Worm (Caenorhabditis elegans): ENCODE data around the gene gly-6.
A peak's percentile ranks its signal among the peaks of the same experiment; 100 is the strongest.

gly-6 gene

DNA sequence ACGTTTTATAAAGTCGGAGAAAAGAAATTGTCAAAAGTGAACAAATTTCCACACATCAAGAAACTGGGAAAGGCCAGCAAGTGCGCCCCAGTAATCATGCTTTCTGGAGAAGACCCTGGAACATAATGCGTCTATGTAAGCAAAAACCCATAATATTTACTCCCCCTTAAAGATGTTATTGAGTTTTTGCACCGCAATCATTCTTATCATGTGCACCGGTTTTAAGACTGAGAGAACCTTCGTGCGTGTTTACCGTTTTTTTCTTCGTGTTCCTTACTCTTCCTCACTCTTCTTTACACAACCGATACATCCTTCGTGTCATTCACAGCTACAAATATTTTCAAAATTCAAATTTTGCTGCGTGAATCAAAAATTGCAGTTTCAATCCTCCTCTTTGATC, 41.9 kb upstream of the gly-6 start:
- no peak for TF ChIP-seq sptf-1 (tag; optimal IDR thresholded peaks at IDR 0.05)
- TF ChIP-seq mab-5 (tag; optimal IDR thresholded peaks at IDR 0.05) = no peak
- TF ChIP-seq mls-2 (tag; optimal IDR thresholded peaks at IDR 0.05) = no peak
- no peak for TF ChIP-seq M03D4.4 (tag; optimal IDR thresholded peaks at IDR 0.05)
- TF ChIP-seq ceh-43 (GFP tag; optimal IDR thresholded peaks at IDR 0.05) = no peak

- TF ChIP-seq unc-39 (tag; optimal IDR thresholded peaks at IDR 0.05) (no peak), nhr-12 (tag; optimal IDR thresholded peaks at IDR 0.05) (no peak), ham-2 (GFP tag; optimal IDR thresholded peaks at IDR 0.05) (no peak), ceh-39 (tag; optimal IDR thresholded peaks at IDR 0.05) (no peak), snpc-4 (tag; optimal IDR thresholded peaks at IDR 0.05) (no peak), elt-1 (tag; optimal IDR thresholded peaks at IDR 0.05; ENCODE audit: borderline replicate concordance, insufficient read depth) (no peak), mab-5 (tag; optimal IDR thresholded peaks at IDR 0.05) (no peak), lsy-2 (tag; optimal IDR thresholded peaks at IDR 0.05) (no peak), sptf-1 (tag; optimal IDR thresholded peaks at IDR 0.05) (no peak), pha-4 (tag; optimal IDR thresholded peaks at IDR 0.05) (no peak), mls-2 (tag; optimal IDR thresholded peaks at IDR 0.05) (no peak), lin-13 (tag; optimal IDR thresholded peaks at IDR 0.05) (no peak), nhr-28 (tag; optimal IDR thresholded peaks at IDR 0.05) (no peak), hlh-1 (tag; optimal IDR thresholded peaks at IDR 0.05) (no peak), ces-1 (GFP tag; optimal IDR thresholded peaks at IDR 0.05) (no peak), lin-32 (GFP tag; optimal IDR thresholded peaks at IDR 0.05) (no peak)
Measured at ce11 chrIII:4370585-4370984, 39.6 kb upstream of the gly-6 start, which contains the start of gene ckb-3. ckb-3 (plus strand) TSS chrIII:4370885.

DNA sequence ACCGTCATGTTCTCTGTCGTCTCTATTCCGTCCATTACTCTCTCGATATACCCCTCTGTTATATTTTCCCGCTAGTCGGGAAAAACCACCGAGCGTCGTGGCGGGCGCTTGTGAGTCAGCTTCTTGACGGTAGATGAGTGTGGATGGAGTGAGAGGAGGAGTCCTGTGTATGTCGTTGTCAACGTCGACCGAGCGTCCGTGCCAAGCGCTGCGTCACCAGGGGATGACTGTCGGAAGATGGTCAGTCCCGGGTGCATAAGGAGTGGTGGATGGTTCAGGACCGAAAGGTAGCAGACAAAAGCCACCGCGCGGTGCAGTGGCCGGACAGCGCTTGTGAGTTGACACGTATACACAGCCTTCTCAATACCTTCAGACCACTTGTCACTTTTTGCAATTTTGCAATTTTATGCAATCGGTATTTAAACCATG, 38.4 kb upstream of the gly-6 start:
- TF ChIP-seq ceh-83 (GFP tag; optimal IDR thresholded peaks at IDR 0.05) (peak; percentile 78), flh-1 (GFP tag; optimal IDR thresholded peaks at IDR 0.05) (peak; percentile 36), ceh-43 (GFP tag; optimal IDR thresholded peaks at IDR 0.05) (peak; percentile 53), cnd-1 (tag; optimal IDR thresholded peaks at IDR 0.05) (peak; percentile 73), bed-3 (GFP tag; optimal IDR thresholded peaks at IDR 0.05) (peak; percentile 43), sem-2 (GFP tag; optimal IDR thresholded peaks at IDR 0.05) (peak; percentile 50), lin-32 (GFP tag; optimal IDR thresholded peaks at IDR 0.05) (peak; percentile 32), drap-1 (GFP tag; optimal IDR thresholded peaks at IDR 0.05) (peak; percentile 68), mls-2 (tag; optimal IDR thresholded peaks at IDR 0.05) (peak; percentile 88), lsy-2 (tag; optimal IDR thresholded peaks at IDR 0.05) (peak; percentile 7), M03D4.4 (tag; optimal IDR thresholded peaks at IDR 0.05) (peak; percentile 68), sptf-1 (tag; optimal IDR thresholded peaks at IDR 0.05) (peak; percentile 80), ham-2 (GFP tag; optimal IDR thresholded peaks at IDR 0.05) (peak; percentile 79), unc-120 (tag; optimal IDR thresholded peaks at IDR 0.05; ENCODE audit: poor library complexity, severe bottlenecking) (peak; percentile 73)

- TF ChIP-seq ham-2 (GFP tag; optimal IDR thresholded peaks at IDR 0.05) = no peak
- no peak for TF ChIP-seq unc-120 (tag; optimal IDR thresholded peaks at IDR 0.05; ENCODE audit: poor library complexity, severe bottlenecking)
- no peak for TF ChIP-seq ceh-83 (GFP tag; optimal IDR thresholded peaks at IDR 0.05)
- no peak for TF ChIP-seq cnd-1 (tag; optimal IDR thresholded peaks at IDR 0.05)
- TF ChIP-seq lsy-2 (tag; optimal IDR thresholded peaks at IDR 0.05) = no peak
- no peak for TF ChIP-seq M03D4.4 (tag; optimal IDR thresholded peaks at IDR 0.05)
- TF ChIP-seq sptf-1 (tag; optimal IDR thresholded peaks at IDR 0.05) = no peak
- no peak for TF ChIP-seq mab-5 (tag; optimal IDR thresholded peaks at IDR 0.05)
- TF ChIP-seq elt-3 (tag; optimal IDR thresholded peaks at IDR 0.05) = no peak
Measured at ce11 chrIII:4367649-4368048, 36.6 kb upstream of the gly-6 start, which contains the start of gene ckb-2. ckb-2 (plus strand) TSS chrIII:4367949.

DNA sequence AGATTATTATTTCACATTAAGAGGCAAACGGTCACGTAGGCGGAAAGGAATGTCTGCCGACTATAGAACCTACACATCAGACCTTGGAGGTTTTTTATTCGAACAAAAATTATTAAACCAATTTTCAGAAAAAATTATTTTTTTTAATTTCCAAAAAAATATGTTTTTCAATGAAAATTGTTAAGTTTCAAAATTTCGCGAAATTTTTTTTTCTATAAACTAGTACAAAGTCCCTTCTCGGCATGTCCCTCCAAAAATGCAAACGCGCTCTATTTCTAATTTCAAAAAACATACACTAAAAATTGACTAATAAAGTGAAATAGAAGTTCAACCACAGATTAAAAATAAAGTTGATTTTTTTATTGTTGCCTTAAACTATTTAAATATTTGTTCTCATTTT, 33.9 kb upstream of the gly-6 start, which contains the start of gene ckb-1:
TSS of gene ckb-1 (plus strand) at position 301 of the 400 bp plus-strand sequence.
- TF ChIP-seq nhr-76 (tag; optimal IDR thresholded peaks at IDR 0.05) (no peak), lin-32 (GFP tag; optimal IDR thresholded peaks at IDR 0.05) (no peak), nhr-28 (tag; optimal IDR thresholded peaks at IDR 0.05) (no peak), snpc-4 (tag; optimal IDR thresholded peaks at IDR 0.05) (no peak), unc-39 (tag; optimal IDR thresholded peaks at IDR 0.05) (no peak)

DNA sequence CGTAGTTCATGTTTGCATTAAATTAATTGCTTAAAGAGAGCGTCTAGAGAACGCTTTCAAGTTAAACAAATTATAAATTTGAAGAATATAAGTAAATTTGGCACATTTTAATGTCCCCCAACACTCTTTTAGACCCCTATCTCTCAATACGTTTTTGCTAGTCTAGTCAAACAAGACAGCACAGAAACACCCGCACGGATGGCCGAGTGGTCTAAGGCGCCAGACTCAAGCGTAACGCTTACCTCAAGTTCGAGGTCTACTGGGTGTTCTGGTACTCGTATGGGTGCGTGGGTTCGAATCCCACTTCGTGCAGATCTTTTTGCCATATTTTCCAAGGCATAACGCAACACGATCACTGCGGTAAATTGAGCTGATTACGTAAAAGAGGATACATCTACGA, 31.3 kb upstream of the gly-6 start:
- TF ChIP-seq ces-1 (GFP tag; optimal IDR thresholded peaks at IDR 0.05) (no peak), ham-2 (GFP tag; optimal IDR thresholded peaks at IDR 0.05) (peak; percentile 26)
